Worm (Caenorhabditis elegans) whole organism, L4 larva: Measurements from ENCODE around the gene T23F11.11.

Experiments
- D1046.2 ChIP-seq: fragments of 200-800 bp; sonication (Bioruptor generic); IDR thresholded peaks from 2 replicates; pipeline ENCODE4 v1.3.6; 2022; ENCODE audit warnings: missing genetic modification characterization, missing compliant biosample characterization
- F10B5.3 ChIP-seq: sonication (generic microtip); optimal IDR thresholded peaks from 2 replicates; lab custom pipeline; 2016; ENCODE audit warnings: mild to moderate bottlenecking, missing genetic modification characterization, missing compliant biosample characterization
- F26F4.8 ChIP-seq: fragments of 200-800 bp; sonication (Bioruptor generic); conservative IDR thresholded peaks from 2 replicates; pipeline ENCODE4 v1.3.6; 2022; ENCODE audit warnings: missing genetic modification characterization, missing compliant biosample characterization
- F49E8.2 ChIP-seq: sonication (generic microtip); optimal IDR thresholded peaks from 2 replicates; lab custom pipeline; 2016; ENCODE audit warnings: missing compliant biosample characterization, mild to moderate bottlenecking, missing genetic modification characterization, borderline replicate concordance
- R02D3.7 ChIP-seq: fragments of 150-350 bp; sonication (generic microtip); optimal IDR thresholded peaks from 3 replicates; lab custom pipeline; 2014; ENCODE audit warnings: missing biosample characterization, missing genetic modification characterization
- Y48G9A.11 ChIP-seq: fragments of 200-800 bp; sonication (Bioruptor generic); IDR thresholded peaks from 2 replicates; pipeline ENCODE4 v1.3.6; 2022; ENCODE audit warnings: missing genetic modification reagents, missing genetic modification characterization, missing compliant biosample characterization
- Y5F2A.4 ChIP-seq: fragments of 200-800 bp; sonication (Bioruptor generic); optimal IDR thresholded peaks from 2 replicates; lab custom pipeline; 2018; ENCODE audit warnings: mild to moderate bottlenecking, missing genetic modification characterization, missing compliant biosample characterization
- Y75B8A.6 ChIP-seq: fragments of 200-800 bp; sonication (Bioruptor generic); IDR thresholded peaks from 2 replicates; pipeline ENCODE4 v1.3.6; 2022; ENCODE audit warnings: missing genetic modification reagents, missing genetic modification characterization, missing compliant biosample characterization
- attf-4 ChIP-seq: sonication (generic microtip); optimal IDR thresholded peaks from 3 replicates; lab custom pipeline; 2017; ENCODE audit warnings: missing biosample characterization, missing genetic modification characterization
- ceh-28 ChIP-seq: fragments of 150-350 bp; optimal IDR thresholded peaks from 2 replicates; lab custom pipeline; 2014; ENCODE audit warnings: missing biosample characterization, missing genetic modification reagents, missing genetic modification characterization
- ceh-32 ChIP-seq: sonication (generic microtip); optimal IDR thresholded peaks from 2 replicates; lab custom pipeline; 2016; ENCODE audit warnings: mild to moderate bottlenecking, missing genetic modification characterization, missing compliant biosample characterization; ENCODE audit not compliant: poor library complexity
- ceh-62 ChIP-seq: sonication (generic microtip); optimal IDR thresholded peaks from 2 replicates; lab custom pipeline; 2017; ENCODE audit warnings: missing biosample characterization, missing genetic modification characterization
- ceh-82 ChIP-seq: sonication (generic microtip); optimal IDR thresholded peaks from 2 replicates; lab custom pipeline; 2017; ENCODE audit warnings: missing biosample characterization, missing genetic modification characterization
- cey-2 ChIP-seq: sonication (generic microtip); optimal IDR thresholded peaks from 3 replicates; lab custom pipeline; 2017; ENCODE audit warnings: missing genetic modification characterization, mild to moderate bottlenecking, missing compliant biosample characterization, antibody characterized with exemption, borderline replicate concordance; ENCODE audit not compliant: insufficient read depth
- ctbp-1 ChIP-seq: fragments of 200-800 bp; sonication (Bioruptor generic); IDR thresholded peaks from 2 replicates; pipeline ENCODE4 v1.3.6; 2022; ENCODE audit warnings: missing genetic modification reagents, missing genetic modification characterization, missing compliant biosample characterization
- daf-8 ChIP-seq: fragments of 200-800 bp; sonication (Bioruptor generic); IDR thresholded peaks from 2 replicates; pipeline ENCODE4 v1.3.6; 2022; ENCODE audit warnings: missing genetic modification characterization, missing compliant biosample characterization
- dmd-8 ChIP-seq: fragments of 200-800 bp; sonication (Bioruptor generic); IDR thresholded peaks from 2 replicates; pipeline ENCODE4 v1.3.6; 2022; ENCODE audit warnings: missing genetic modification characterization, missing compliant biosample characterization
- dmd-9 ChIP-seq: fragments of 200-800 bp; sonication (Bioruptor generic); IDR thresholded peaks from 2 replicates; pipeline ENCODE4 v1.3.6; 2022; ENCODE audit warnings: missing genetic modification reagents, missing genetic modification characterization, missing compliant biosample characterization
- dve-1 ChIP-seq: sonication (generic microtip); optimal IDR thresholded peaks from 2 replicates; lab custom pipeline; 2017; ENCODE audit warnings: antibody characterized with exemption, mild to moderate bottlenecking, missing genetic modification characterization, missing compliant biosample characterization; ENCODE audit not compliant: insufficient read depth
- egl-43 ChIP-seq: fragments of 200-800 bp; sonication (Bioruptor generic); IDR thresholded peaks from 2 replicates; pipeline ENCODE4 v1.3.6; 2022; ENCODE audit warnings: missing genetic modification reagents, missing genetic modification characterization, missing compliant biosample characterization
- hif-1 ChIP-seq, 2 experiments: sonication (generic microtip); optimal IDR thresholded peaks; 2 replicates each; lab custom pipeline; 2016 to 2017; ENCODE audit warnings: missing compliant biosample characterization in 2 of 2, missing genetic modification characterization in 2 of 2, missing genetic modification reagents in 2 of 2, missing genotype in 2 of 2, mild to moderate bottlenecking in 1 of 2
- hlh-30 ChIP-seq: sonication (generic microtip); optimal IDR thresholded peaks from 2 replicates; lab custom pipeline; 2017; ENCODE audit warnings: antibody characterized with exemption, mild to moderate bottlenecking, missing genetic modification characterization, missing compliant biosample characterization; ENCODE audit not compliant: insufficient read depth
- hmg-1.1 ChIP-seq: fragments of 200-800 bp; sonication (Bioruptor generic); IDR thresholded peaks from 2 replicates; pipeline ENCODE4 v1.3.6; 2022; ENCODE audit warnings: missing genetic modification reagents, missing genetic modification characterization, missing compliant biosample characterization
- lin-13 ChIP-seq: fragments of 150-350 bp; optimal IDR thresholded peaks from 2 replicates; lab custom pipeline; 2014; ENCODE audit warnings: missing biosample characterization, missing genetic modification reagents, missing genetic modification characterization
- lin-29 ChIP-seq: fragments of 200-800 bp; sonication (Bioruptor generic); IDR thresholded peaks from 2 replicates; pipeline ENCODE4 v1.3.6; 2022; ENCODE audit warnings: missing genetic modification reagents, missing genetic modification characterization, missing compliant biosample characterization
- lin-39 ChIP-seq: fragments of 150-350 bp; optimal IDR thresholded peaks from 2 replicates; lab custom pipeline; 2014; ENCODE audit warnings: missing biosample characterization, missing genetic modification reagents, missing genetic modification characterization
- mdt-29 ChIP-seq: fragments of 200-800 bp; sonication (Bioruptor generic); IDR thresholded peaks from 2 replicates; pipeline ENCODE4 v1.3.6; 2022; ENCODE audit warnings: missing genetic modification reagents, missing genetic modification characterization, missing compliant biosample characterization
- mes-2 ChIP-seq: sonication (generic microtip); optimal IDR thresholded peaks from 2 replicates; lab custom pipeline; 2016; ENCODE audit warnings: missing genotype, mild to moderate bottlenecking, missing genetic modification characterization, missing compliant biosample characterization; ENCODE audit not compliant: poor library complexity, severe bottlenecking
- mxl-3 ChIP-seq: fragments of 200-800 bp; sonication (Bioruptor generic); optimal IDR thresholded peaks from 2 replicates; lab custom pipeline; 2018; ENCODE audit warnings: mild to moderate bottlenecking, missing genetic modification characterization, missing compliant biosample characterization
- nhr-11 ChIP-seq: fragments of 150-350 bp; optimal IDR thresholded peaks from 2 replicates; lab custom pipeline; 2014; ENCODE audit warnings: missing biosample characterization, missing genetic modification characterization
- nhr-25 ChIP-seq: sonication (generic microtip); optimal IDR thresholded peaks from 2 replicates; lab custom pipeline; 2017; ENCODE audit warnings: missing genetic modification characterization, mild to moderate bottlenecking, missing compliant biosample characterization, antibody characterized with exemption, moderate library complexity, borderline replicate concordance; ENCODE audit not compliant: insufficient read depth
- nhr-28 ChIP-seq: fragments of 150-350 bp; optimal IDR thresholded peaks from 2 replicates; lab custom pipeline; 2014; ENCODE audit warnings: missing biosample characterization, missing genetic modification characterization
- nhr-48 ChIP-seq: sonication (generic microtip); optimal IDR thresholded peaks from 2 replicates; lab custom pipeline; 2016; ENCODE audit warnings: mild to moderate bottlenecking, missing genetic modification characterization, missing compliant biosample characterization
- nhr-76 ChIP-seq: fragments of 150-350 bp; optimal IDR thresholded peaks from 2 replicates; lab custom pipeline; 2014; ENCODE audit warnings: missing biosample characterization, missing genetic modification characterization
- nhr-77 ChIP-seq: fragments of 150-350 bp; optimal IDR thresholded peaks from 2 replicates; lab custom pipeline; 2014; ENCODE audit warnings: missing biosample characterization, missing genetic modification characterization
- rbr-2 ChIP-seq: sonication (generic microtip); optimal IDR thresholded peaks from 2 replicates; lab custom pipeline; 2016; ENCODE audit warnings: missing genotype, missing genetic modification characterization, missing compliant biosample characterization
- saeg-2 ChIP-seq: fragments of 200-800 bp; sonication (Bioruptor generic); IDR thresholded peaks from 2 replicates; pipeline ENCODE4 v1.3.6; 2022; ENCODE audit warnings: missing genetic modification reagents, missing genetic modification characterization, missing compliant biosample characterization
- sdz-12 ChIP-seq: fragments of 200-800 bp; sonication (Bioruptor generic); optimal IDR thresholded peaks from 2 replicates; lab custom pipeline; 2018; ENCODE audit warnings: mild to moderate bottlenecking, missing genetic modification characterization, missing compliant biosample characterization
- set-16 ChIP-seq: fragments of 200-800 bp; sonication (Bioruptor generic); IDR thresholded peaks from 2 replicates; pipeline ENCODE4 v1.3.6; 2022; ENCODE audit warnings: missing genetic modification reagents, missing genetic modification characterization, missing compliant biosample characterization
- skn-1 ChIP-seq: fragments of 150-350 bp; optimal IDR thresholded peaks from 2 replicates; lab custom pipeline; 2014; ENCODE audit warnings: missing biosample characterization, missing genetic modification characterization
- tra-1 ChIP-seq: fragments of 200-800 bp; sonication (Bioruptor generic); IDR thresholded peaks from 2 replicates; pipeline ENCODE4 v1.3.6; 2022; ENCODE audit warnings: missing genetic modification reagents, missing genetic modification characterization, missing compliant biosample characterization
- unc-62 ChIP-seq, 3 experiments: fragments of 150-350 bp in 1 of 3; sonication (generic microtip); optimal IDR thresholded peaks in 2 of 3; peaks in 1 of 3; 1 replicate in 1 of 3; 2 replicates in 2 of 3; lab custom pipeline; 2014 to 2017; ENCODE audit warnings: missing biosample characterization in 3 of 3, missing genetic modification characterization in 3 of 3, missing genetic modification reagents in 3 of 3, missing genotype in 1 of 3
- vab-7 ChIP-seq: fragments of 200-800 bp; sonication (Bioruptor generic); IDR thresholded peaks from 2 replicates; pipeline ENCODE4 v1.3.6; 2022; ENCODE audit warnings: missing genetic modification reagents, missing genetic modification characterization, missing compliant biosample characterization
- zag-1 ChIP-seq: fragments of 150-350 bp; optimal IDR thresholded peaks from 2 replicates; lab custom pipeline; 2014; ENCODE audit warnings: missing biosample characterization, missing genetic modification characterization
- zfp-2 ChIP-seq: sonication (generic microtip); optimal IDR thresholded peaks from 2 replicates; lab custom pipeline; 2016; ENCODE audit warnings: mild to moderate bottlenecking, missing genetic modification characterization, missing compliant biosample characterization
- zfp-3 ChIP-seq: fragments of 200-800 bp; sonication (Bioruptor generic); conservative IDR thresholded peaks from 2 replicates; pipeline ENCODE4 v1.3.6; 2022; ENCODE audit warnings: missing genetic modification reagents, missing genetic modification characterization, missing compliant biosample characterization
- zip-11 ChIP-seq: fragments of 200-800 bp; sonication (Bioruptor generic); IDR thresholded peaks from 2 replicates; pipeline ENCODE4 v1.3.6; 2022; ENCODE audit warnings: missing genetic modification characterization, missing compliant biosample characterization
- zip-2 ChIP-seq: fragments of 150-350 bp; optimal IDR thresholded peaks from 2 replicates; lab custom pipeline; 2014; ENCODE audit warnings: missing biosample characterization, missing genetic modification characterization
- ztf-11 ChIP-seq: fragments of 150-350 bp; optimal IDR thresholded peaks from 2 replicates; lab custom pipeline; 2014; ENCODE audit warnings: missing biosample characterization, missing genetic modification characterization
- ztf-7 ChIP-seq: fragments of 150-350 bp; optimal IDR thresholded peaks from 2 replicates; lab custom pipeline; 2014; ENCODE audit warnings: missing biosample characterization, missing genetic modification characterization

T23F11.11 gene

ce11 chrIII:4689595-4689994, 18.2 kb upstream of the T23F11.11 start (continued):
- TF ChIP-seq lin-39 (tag; lab: Kevin White, UChicago) (no peak), hlh-30 (peak; percentile 87), mes-2 (tag; lab: Kevin White, UChicago) (peak; percentile 87), Y5F2A.4 (GFP tag; lab: Kevin White, UChicago) (peak; percentile 75), F49E8.2 (tag; lab: Kevin White, UChicago) (peak; percentile 75), nhr-76 (no peak), zip-2 (tag; lab: Kevin White, UChicago) (peak; percentile 56), nhr-25 (tag; lab: Kevin White, UChicago) (no peak), F26F4.8 (GFP tag; lab: Robert Waterston, UW) (peak; percentile 96), egl-43 (GFP tag; lab: Robert Waterston, UW) (peak; percentile 94), hif-1 (tag; optimal IDR thresholded peaks at IDR 0.05; lab: Kevin White, UChicago) (peak in 1 of 2 experiments; percentile 74), dmd-8 (GFP tag; lab: Robert Waterston, UW) (peak; percentile 93), F10B5.3 (tag; lab: Kevin White, UChicago) (peak; percentile 60), Y75B8A.6 (no peak; the same call in 1 of the 2 replicates), dmd-9 (peak; percentile 84), rbr-2 (tag; lab: Kevin White, UChicago) (peak; percentile 66), daf-8 (GFP tag; lab: Robert Waterston, UW) (0 out of 2 replicates have a peak, but pooled peaks have one; percentile 59), dve-1 (tag; lab: Kevin White, UChicago) (peak; percentile 76), Y48G9A.11 (GFP tag; lab: Robert Waterston, UW) (peak; percentile 81), nhr-11 (tag; lab: Kevin White, UChicago) (peak; percentile 53), mxl-3 (GFP tag; lab: Kevin White, UChicago) (peak; percentile 96), ceh-32 (no peak), tra-1 (no peak; the same call in 1 of the 2 replicates), zfp-3 (peak; percentile 86), lin-29 (GFP tag; lab: Robert Waterston, UW) (0 out of 2 replicates have a peak, but pooled peaks have one; percentile 14), ztf-7 (tag; lab: Kevin White, UChicago) (peak; percentile 75), zag-1 (no peak), ceh-82 (tag; lab: Kevin White, UChicago) (no peak), ctbp-1 (peak; percentile 84), cey-2 (tag; lab: Kevin White, UChicago) (no peak), zip-11 (GFP tag; lab: Robert Waterston, UW) (peak; percentile 71; the same call in 1 of the 2 replicates), attf-4 (tag; lab: Kevin White, UChicago) (no peak), ceh-28 (tag; lab: Kevin White, UChicago) (no peak), skn-1 (tag; lab: Kevin White, UChicago) (no peak), unc-62 (GFP tag; optimal IDR thresholded peaks at IDR 0.05 in 1 of 2; lab: Kevin White, UChicago) (no peak), unc-62 (tag; optimal IDR thresholded peaks at IDR 0.05; lab: Kevin White, UChicago) (no peak), nhr-77 (tag; lab: Kevin White, UChicago) (peak; percentile 18), R02D3.7 (tag; lab: Kevin White, UChicago) (peak; percentile 36), sdz-12 (GFP tag; lab: Kevin White, UChicago) (peak; percentile 87), ceh-62 (tag; lab: Kevin White, UChicago) (no peak), zfp-2 (tag; lab: Kevin White, UChicago) (peak; percentile 56), D1046.2 (peak; percentile 84), ztf-11 (tag; lab: Kevin White, UChicago) (no peak), lin-13 (GFP tag; lab: Kevin White, UChicago) (peak; percentile 62), set-16 (no peak), nhr-28 (tag; lab: Kevin White, UChicago) (peak; percentile 48), saeg-2 (GFP tag; lab: Robert Waterston, UW) (0 out of 2 replicates have a peak, but pooled peaks have one; percentile 34), mdt-29 (GFP tag; lab: Robert Waterston, UW) (peak; percentile 84; the same call in 1 of the 2 replicates), vab-7 (peak; percentile 91), hmg-1.1 (GFP tag; lab: Robert Waterston, UW) (peak; percentile 80), nhr-48 (tag; lab: Kevin White, UChicago) (peak; percentile 77)
